Fruit fly (Drosophila melanogaster): ENCODE results near the gene Septin1.

Septin1 gene

dm6 chrX:21373659-21374426, 15.8 kb downstream of the Septin1 start, which contains the start of gene slgA (continued):
- peak; percentile 54 for TF ChIP-seq CG33213 (GFP tag; optimal IDR thresholded peaks at IDR 0.05)
- peak; percentile 57; the same call in 2 of the 3 replicates for TF ChIP-seq ken (GFP tag; IDR thresholded peaks at IDR 0.05)
- TF ChIP-seq eve (GFP tag; optimal IDR thresholded peaks at IDR 0.05): peak in 1 of 2 experiments; percentile 54
- peak; percentile 92 for TF ChIP-seq sug (tag; optimal IDR thresholded peaks at IDR 0.05)
- TF ChIP-seq Ets97D (GFP tag; optimal IDR thresholded peaks at IDR 0.05): peak; percentile 84
- peak; percentile 40; the same call in 2 of the 3 replicates for TF ChIP-seq CG34422 (GFP tag; IDR thresholded peaks at IDR 0.05)
- peak; percentile 19 for TF ChIP-seq pum (GFP tag; optimal IDR thresholded peaks at IDR 0.05)
- TF ChIP-seq CG11696 (GFP tag; IDR thresholded peaks at IDR 0.05): peak; percentile 87
- peak; percentile 36 for TF ChIP-seq HHEX (GFP tag; optimal IDR thresholded peaks at IDR 0.05)
- no peak for TF ChIP-seq pan (optimal IDR thresholded peaks at IDR 0.05)
- TF ChIP-seq pan (GFP tag; optimal IDR thresholded peaks at IDR 0.05 in 1 of 2, IDR thresholded peaks at IDR 0.05 in 1 of 2): peak in 1 of 2 experiments; percentile 28
- TF ChIP-seq sna (GFP tag; IDR thresholded peaks at IDR 0.05; ENCODE audit: partially characterized antibody): 0 out of 2 replicates have a peak, but pooled peaks have one; percentile 37
- TF ChIP-seq sr (GFP tag; IDR thresholded peaks at IDR 0.05): no peak
- TF ChIP-seq CG16813 (GFP tag; IDR thresholded peaks at IDR 0.05; ENCODE audit: partially characterized antibody): peak; percentile 75
- peak; percentile 14; the same call in 1 of the 3 replicates for TF ChIP-seq so (GFP tag; IDR thresholded peaks at IDR 0.05)
- no peak for TF ChIP-seq emc (GFP tag; optimal IDR thresholded peaks at IDR 0.05)
- peak; percentile 19 for TF ChIP-seq CG9876 (GFP tag; optimal IDR thresholded peaks at IDR 0.05)
- TF ChIP-seq CG8290 (GFP tag; optimal IDR thresholded peaks at IDR 0.05): peak; percentile 61
- peak; percentile 18 to 83 for TF ChIP-seq CG8290 (tag; optimal IDR thresholded peaks at IDR 0.05)
- no peak for TF ChIP-seq CG7372 (GFP tag; IDR thresholded peaks at IDR 0.05)
- peak; percentile 65 for TF ChIP-seq CG2120 (GFP tag; optimal IDR thresholded peaks at IDR 0.05)
- peak; percentile 1 for TF ChIP-seq CG17802 (tag; optimal IDR thresholded peaks at IDR 0.05)
- no peak for TF ChIP-seq CG9817 (tag; optimal IDR thresholded peaks at IDR 0.05)
- TF ChIP-seq pb (GFP tag; optimal IDR thresholded peaks at IDR 0.05): peak; percentile 15
- peak; percentile 22; the same call in 1 of the 2 replicates for TF ChIP-seq CG32532 (GFP tag; IDR thresholded peaks at IDR 0.05)
- TF ChIP-seq gsb (GFP tag; IDR thresholded peaks at IDR 0.05): peak; percentile 26; the same call in 1 of the 2 replicates
- TF ChIP-seq CG18619 (GFP tag; optimal IDR thresholded peaks at IDR 0.05): no peak
- TF ChIP-seq Nf-YB (GFP tag; optimal IDR thresholded peaks at IDR 0.05): peak; percentile 96
- TF ChIP-seq CG34224 (GFP tag; IDR thresholded peaks at IDR 0.05; ENCODE audit: partially characterized antibody): peak; percentile 62; the same call in 2 of the 3 replicates
- peak; percentile 10 for TF ChIP-seq YL-1 (GFP tag; optimal IDR thresholded peaks at IDR 0.05)
- TF ChIP-seq dmrt11E (tag; optimal IDR thresholded peaks at IDR 0.05): no peak
- TF ChIP-seq BEAF-32 (GFP tag; optimal IDR thresholded peaks at IDR 0.05): peak; percentile 83
- TF ChIP-seq Nf-YC (tag; optimal IDR thresholded peaks at IDR 0.05): peak; percentile 97
- peak; percentile 2 for TF ChIP-seq Max (GFP tag; optimal IDR thresholded peaks at IDR 0.05)
- 0 out of 3 replicates have a peak, but pooled peaks have one; percentile 26 for TF ChIP-seq zfh1 (GFP tag; IDR thresholded peaks at IDR 0.05)
- TF ChIP-seq NFAT (GFP tag; IDR thresholded peaks at IDR 0.05): peak; percentile 26; the same call in 1 of the 2 replicates
- TF ChIP-seq CG15269 (tag; optimal IDR thresholded peaks at IDR 0.05): no peak
- TF ChIP-seq CG17568 (GFP tag; optimal IDR thresholded peaks at IDR 0.05): no peak
- TF ChIP-seq CG10267 (tag; optimal IDR thresholded peaks at IDR 0.05): peak; percentile 94
- TF ChIP-seq crp (GFP tag; optimal IDR thresholded peaks at IDR 0.05): peak in 1 of 2 experiments; percentile 69
- TF ChIP-seq Rfx (GFP tag; IDR thresholded peaks at IDR 0.05): peak; percentile 64
- TF ChIP-seq lmd (GFP tag; IDR thresholded peaks at IDR 0.05): peak; percentile 44; the same call in 1 of the 2 replicates
- TF ChIP-seq Side (GFP tag; optimal IDR thresholded peaks at IDR 0.05): peak; percentile 8
- peak; percentile 55 for TF ChIP-seq inv (GFP tag; IDR thresholded peaks at IDR 0.05; ENCODE audit: partially characterized antibody)
- TF ChIP-seq CG1647 (GFP tag; optimal IDR thresholded peaks at IDR 0.05): peak; percentile 43
- peak; percentile 18 for TF ChIP-seq chn (GFP tag; optimal IDR thresholded peaks at IDR 0.05)
- no peak for TF ChIP-seq zen (tag; optimal IDR thresholded peaks at IDR 0.05)
- TF ChIP-seq CG7786 (GFP tag; optimal IDR thresholded peaks at IDR 0.05): peak; percentile 67

Measured in whole organism, embryonic.